Worm (Caenorhabditis elegans): ENCODE measurements around the gene pqn-71.

ce11 chrV:15497731-15498130 lies 32.3 kb downstream of the pqn-71 start:
- no peak for TF ChIP-seq snpc-4 (GFP tag; optimal IDR thresholded peaks at IDR 0.05)
- peak in 2 of 4 experiments; percentile 27 to 54 for TF ChIP-seq snpc-4 (tag; optimal IDR thresholded peaks at IDR 0.05)
- no peak for TF ChIP-seq ets-4 (GFP tag; optimal IDR thresholded peaks at IDR 0.05)
- TF ChIP-seq ama-1 (optimal IDR thresholded peaks at IDR 0.05), result no peak
- no peak for TF ChIP-seq ama-1 (GFP tag; optimal IDR thresholded peaks at IDR 0.05)
- TF ChIP-seq mcd-1 (GFP tag; IDR thresholded peaks at IDR 0.05), result no peak
- no peak for TF ChIP-seq F10E7.11 (tag; optimal IDR thresholded peaks at IDR 0.05)
- TF ChIP-seq gei-17 (GFP tag; optimal IDR thresholded peaks at IDR 0.05), result no peak
- TF ChIP-seq pha-4 (tag; optimal IDR thresholded peaks at IDR 0.05), result peak; percentile 74
- TF ChIP-seq let-607 (tag; optimal IDR thresholded peaks at IDR 0.05), result no peak
- no peak for TF ChIP-seq B0336.3 (GFP tag; IDR thresholded peaks at IDR 0.05)

Measured in whole organism, young adult.